Fruit fly (Drosophila melanogaster): Measurements from ENCODE around the gene porin.
A peak's percentile ranks its signal among the peaks of the same experiment; 100 is the strongest.

porin gene

DNA sequence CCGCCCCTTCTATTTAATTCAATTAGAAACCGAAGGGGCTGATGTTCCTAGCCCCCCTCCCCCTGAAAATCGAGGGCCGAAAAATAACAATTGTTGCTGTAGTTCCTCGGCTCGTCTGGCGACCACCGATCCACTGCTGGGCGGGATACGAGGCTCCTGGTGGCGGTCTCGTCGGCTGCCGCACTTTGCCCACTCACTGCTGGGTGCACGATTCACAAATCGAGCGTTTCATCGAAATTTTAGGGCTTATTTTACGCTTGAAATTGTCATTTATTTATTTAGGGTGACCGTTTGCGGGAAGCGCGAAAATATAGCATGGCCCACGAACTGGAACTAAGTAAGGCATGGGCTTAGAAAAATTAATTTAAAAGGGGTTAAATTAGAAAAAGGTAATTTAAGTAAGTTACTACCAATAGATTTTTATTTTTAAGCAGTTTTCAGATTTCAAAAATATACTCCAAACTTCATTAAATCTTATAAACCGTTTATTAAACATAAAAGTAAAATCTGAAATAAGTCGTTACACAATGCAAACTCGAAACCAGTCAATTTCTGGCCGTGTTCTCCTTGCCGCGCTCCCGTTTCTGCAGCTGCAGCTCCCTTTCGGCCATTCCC is 5.8 kb upstream of the porin start, which contains the start of gene Dnz1 (continued):
- TF ChIP-seq CG2199 (GFP tag; IDR thresholded peaks at IDR 0.05): no peak
- no peak for TF ChIP-seq pita (GFP tag; optimal IDR thresholded peaks at IDR 0.05)
- TF ChIP-seq nmo (GFP tag; optimal IDR thresholded peaks at IDR 0.05): peak; percentile 56
- TF ChIP-seq tll (GFP tag; optimal IDR thresholded peaks at IDR 0.05): no peak
- no peak for TF ChIP-seq sc (optimal IDR thresholded peaks at IDR 0.05)
- no peak for TF ChIP-seq sc (GFP tag; optimal IDR thresholded peaks at IDR 0.05)
- TF ChIP-seq Hey (tag; optimal IDR thresholded peaks at IDR 0.05): no peak
- no peak for TF ChIP-seq Spps (tag; optimal IDR thresholded peaks at IDR 0.05)
- peak; percentile 39 for TF ChIP-seq al (GFP tag; IDR thresholded peaks at IDR 0.05)
- peak; percentile 48 for TF ChIP-seq Fer3 (tag; optimal IDR thresholded peaks at IDR 0.05)
- peak; percentile 10 for TF ChIP-seq oc (tag; optimal IDR thresholded peaks at IDR 0.05)
- peak; percentile 26 for TF ChIP-seq pho (GFP tag; optimal IDR thresholded peaks at IDR 0.05)
- TF ChIP-seq run (tag; optimal IDR thresholded peaks at IDR 0.05): no peak
- TF ChIP-seq CG8924 (tag; optimal IDR thresholded peaks at IDR 0.05): peak; percentile 35
- 0 out of 2 replicates have a peak, but pooled peaks have one; percentile 8 for TF ChIP-seq CG11696 (GFP tag; IDR thresholded peaks at IDR 0.05)
- peak; percentile 3 for TF ChIP-seq Camta (GFP tag; optimal IDR thresholded peaks at IDR 0.05)
- no peak for TF ChIP-seq prd (optimal IDR thresholded peaks at IDR 0.05)
- TF ChIP-seq prd (GFP tag; IDR thresholded peaks at IDR 0.05): peak; percentile 58; the same call in 2 of the 3 replicates
- TF ChIP-seq crp (GFP tag; optimal IDR thresholded peaks at IDR 0.05): no peak
- TF ChIP-seq CG6813 (GFP tag; optimal IDR thresholded peaks at IDR 0.05): no peak
- TF ChIP-seq cato (GFP tag; optimal IDR thresholded peaks at IDR 0.05; ENCODE audit: borderline replicate concordance): no peak
- TF ChIP-seq Myb (GFP tag; optimal IDR thresholded peaks at IDR 0.05): peak; percentile 35
- TF ChIP-seq Rx (GFP tag; IDR thresholded peaks at IDR 0.05): peak; percentile 45
- TF ChIP-seq shn (GFP tag; optimal IDR thresholded peaks at IDR 0.05): no peak
- no peak for TF ChIP-seq dimm (GFP tag; IDR thresholded peaks at IDR 0.05)
- no peak for TF ChIP-seq Nf-YA (GFP tag; IDR thresholded peaks at IDR 0.05)
- TF ChIP-seq Rfx (GFP tag; IDR thresholded peaks at IDR 0.05): peak; percentile 88
- no peak for TF ChIP-seq CG3163 (GFP tag; optimal IDR thresholded peaks at IDR 0.05)
- TF ChIP-seq stwl (tag; optimal IDR thresholded peaks at IDR 0.05): no peak
- TF ChIP-seq CG5245 (GFP tag; optimal IDR thresholded peaks at IDR 0.05): no peak
- TF ChIP-seq Xbp1 (GFP tag; optimal IDR thresholded peaks at IDR 0.05): peak; percentile 67
- TF ChIP-seq her (GFP tag; optimal IDR thresholded peaks at IDR 0.05): no peak
- TF ChIP-seq CG12104 (GFP tag; optimal IDR thresholded peaks at IDR 0.05): peak; percentile 2
- TF ChIP-seq Abd-B (GFP tag; optimal IDR thresholded peaks at IDR 0.05): peak; percentile 1
- TF ChIP-seq CG4424 (GFP tag; optimal IDR thresholded peaks at IDR 0.05): peak; percentile 58
- no peak for TF ChIP-seq CG43689 (GFP tag; IDR thresholded peaks at IDR 0.05)
- peak in 1 of 2 experiments; percentile 58 for TF ChIP-seq Hr51 (GFP tag; optimal IDR thresholded peaks at IDR 0.05)
- no peak for TF ChIP-seq Mrtf (GFP tag; IDR thresholded peaks at IDR 0.05)
- TF ChIP-seq HLH3B (GFP tag; IDR thresholded peaks at IDR 0.05): peak; percentile 35; the same call in 1 of the 2 replicates
- TF ChIP-seq ro (GFP tag; IDR thresholded peaks at IDR 0.05): no peak
- no peak for TF ChIP-seq jigr1 (GFP tag; IDR thresholded peaks at IDR 0.05)
- TF ChIP-seq wor (GFP tag; IDR thresholded peaks at IDR 0.05): peak; percentile 36; the same call in 1 of the 2 replicates
- no peak for TF ChIP-seq ash1 (GFP tag; optimal IDR thresholded peaks at IDR 0.05)
- TF ChIP-seq TFAM (GFP tag; optimal IDR thresholded peaks at IDR 0.05): no peak
- peak; percentile 54 for TF ChIP-seq CG1024 (GFP tag; IDR thresholded peaks at IDR 0.05)
- TF ChIP-seq so (GFP tag; IDR thresholded peaks at IDR 0.05): no peak
- no peak for TF ChIP-seq danr (GFP tag; IDR thresholded peaks at IDR 0.05)
- TF ChIP-seq disco-r (GFP tag; optimal IDR thresholded peaks at IDR 0.05): no peak
- no peak for TF ChIP-seq Hmx (GFP tag; optimal IDR thresholded peaks at IDR 0.05)
- peak; percentile 7 for TF ChIP-seq kay (GFP tag; optimal IDR thresholded peaks at IDR 0.05)
- no peak for TF ChIP-seq Dll (GFP tag; IDR thresholded peaks at IDR 0.05; ENCODE audit: partially characterized antibody)

Measured in whole organism, embryonic.